Worm (Caenorhabditis elegans) whole organism, L4 larva: Measurements from ENCODE around the gene Y39A1C.1.

Source experiments
- F10B5.3 ChIP-seq: sonication (generic microtip); optimal IDR thresholded peaks from 2 replicates; lab custom pipeline; 2016; ENCODE audit warnings: mild to moderate bottlenecking, missing genetic modification characterization, missing compliant biosample characterization
- F26F4.8 ChIP-seq: fragments of 200-800 bp; sonication (Bioruptor generic); conservative IDR thresholded peaks from 2 replicates; pipeline ENCODE4 v1.3.6; 2022; ENCODE audit warnings: missing genetic modification characterization, missing compliant biosample characterization
- F37D6.2 ChIP-seq: sonication (generic microtip); optimal IDR thresholded peaks from 2 replicates; lab custom pipeline; 2016; ENCODE audit warnings: mild to moderate bottlenecking, missing genetic modification characterization, missing compliant biosample characterization
- F49E8.2 ChIP-seq: sonication (generic microtip); optimal IDR thresholded peaks from 2 replicates; lab custom pipeline; 2016; ENCODE audit warnings: missing compliant biosample characterization, mild to moderate bottlenecking, missing genetic modification characterization, borderline replicate concordance
- R02D3.7 ChIP-seq: fragments of 150-350 bp; sonication (generic microtip); optimal IDR thresholded peaks from 3 replicates; lab custom pipeline; 2014; ENCODE audit warnings: missing biosample characterization, missing genetic modification characterization
- T20F7.1 ChIP-seq: fragments of 200-800 bp; sonication (Bioruptor generic); optimal IDR thresholded peaks from 2 replicates; lab custom pipeline; 2018; ENCODE audit warnings: mild to moderate bottlenecking, missing genetic modification characterization, missing compliant biosample characterization
- arid-1 ChIP-seq: fragments of 200-800 bp; sonication (Bioruptor generic); conservative IDR thresholded peaks from 2 replicates; pipeline ENCODE4 v1.3.6; 2022; ENCODE audit warnings: missing genetic modification reagents, missing genetic modification characterization, missing compliant biosample characterization
- ceh-62 ChIP-seq: sonication (generic microtip); optimal IDR thresholded peaks from 2 replicates; lab custom pipeline; 2017; ENCODE audit warnings: missing biosample characterization, missing genetic modification characterization
- ces-1 ChIP-seq: fragments of 150-350 bp; sonication (generic microtip); optimal IDR thresholded peaks from 4 replicates; lab custom pipeline; 2014; ENCODE audit warnings: missing biosample characterization, missing genetic modification reagents, missing genetic modification characterization
- daf-19 ChIP-seq: fragments of 200-800 bp; sonication (Bioruptor generic); conservative IDR thresholded peaks from 2 replicates; pipeline ENCODE4 v1.3.6; 2022; ENCODE audit warnings: missing genetic modification characterization, missing compliant biosample characterization
- dpl-1 ChIP-seq: fragments of 150-350 bp; optimal IDR thresholded peaks from 2 replicates; lab custom pipeline; 2014; ENCODE audit warnings: missing biosample characterization, missing genetic modification reagents, missing genetic modification characterization
- duxl-1 ChIP-seq: sonication (generic microtip); optimal IDR thresholded peaks from 2 replicates; lab custom pipeline; 2016; ENCODE audit warnings: mild to moderate bottlenecking, missing genetic modification characterization, moderate library complexity, missing compliant biosample characterization; ENCODE audit not compliant: poor library complexity
- egl-43 ChIP-seq: fragments of 200-800 bp; sonication (Bioruptor generic); IDR thresholded peaks from 2 replicates; pipeline ENCODE4 v1.3.6; 2022; ENCODE audit warnings: missing genetic modification reagents, missing genetic modification characterization, missing compliant biosample characterization
- fos-1 ChIP-seq: fragments of 150-350 bp; optimal IDR thresholded peaks from 2 replicates; lab custom pipeline; 2014; ENCODE audit warnings: missing biosample characterization, missing genetic modification characterization
- hif-1 ChIP-seq, 2 experiments: sonication (generic microtip); optimal IDR thresholded peaks; 2 replicates each; lab custom pipeline; 2016 to 2017; ENCODE audit warnings: missing compliant biosample characterization in 2 of 2, missing genetic modification characterization in 2 of 2, missing genetic modification reagents in 2 of 2, missing genotype in 2 of 2, mild to moderate bottlenecking in 1 of 2
- hlh-30 ChIP-seq: sonication (generic microtip); optimal IDR thresholded peaks from 2 replicates; lab custom pipeline; 2017; ENCODE audit warnings: antibody characterized with exemption, mild to moderate bottlenecking, missing genetic modification characterization, missing compliant biosample characterization; ENCODE audit not compliant: insufficient read depth
- jun-1 ChIP-seq: fragments of 150-350 bp; optimal IDR thresholded peaks from 2 replicates; lab custom pipeline; 2014; ENCODE audit warnings: missing biosample characterization, missing genetic modification reagents, missing genetic modification characterization
- lim-7 ChIP-seq: fragments of 200-800 bp; sonication (Bioruptor generic); IDR thresholded peaks from 2 replicates; pipeline ENCODE4 v1.3.6; 2022; ENCODE audit warnings: missing genetic modification characterization, missing compliant biosample characterization
- lin-1 ChIP-seq: fragments of 200-800 bp; sonication (Bioruptor generic); IDR thresholded peaks from 2 replicates; pipeline ENCODE4 v1.3.6; 2022; ENCODE audit warnings: missing genetic modification reagents, missing genetic modification characterization, missing compliant biosample characterization
- lin-15B ChIP-seq: fragments of 150-350 bp; sonication (generic microtip); optimal IDR thresholded peaks from 3 replicates; lab custom pipeline; 2014; ENCODE audit warnings: missing biosample characterization, missing genetic modification characterization
- lin-29 ChIP-seq: fragments of 200-800 bp; sonication (Bioruptor generic); IDR thresholded peaks from 2 replicates; pipeline ENCODE4 v1.3.6; 2022; ENCODE audit warnings: missing genetic modification reagents, missing genetic modification characterization, missing compliant biosample characterization
- lin-39 ChIP-seq: fragments of 150-350 bp; optimal IDR thresholded peaks from 2 replicates; lab custom pipeline; 2014; ENCODE audit warnings: missing biosample characterization, missing genetic modification reagents, missing genetic modification characterization
- lsy-2 ChIP-seq, 2 experiments: fragments of 150-350 bp in 1 of 2; sonication (generic microtip) in 1 of 2; optimal IDR thresholded peaks; 2 replicates each; lab custom pipeline; 2014 to 2017; ENCODE audit warnings: missing biosample characterization in 2 of 2, missing genetic modification characterization in 2 of 2
- madf-9 ChIP-seq: fragments of 200-800 bp; sonication (Bioruptor generic); conservative IDR thresholded peaks from 2 replicates; pipeline ENCODE4 v1.3.6; 2022; ENCODE audit warnings: missing genetic modification reagents, missing genetic modification characterization, missing compliant biosample characterization
- mxl-2 ChIP-seq: fragments of 200-800 bp; sonication (Bioruptor generic); conservative IDR thresholded peaks from 2 replicates; pipeline ENCODE4 v1.3.6; 2022; ENCODE audit warnings: missing genetic modification reagents, missing genetic modification characterization, missing compliant biosample characterization
- mxl-3 ChIP-seq: fragments of 200-800 bp; sonication (Bioruptor generic); optimal IDR thresholded peaks from 2 replicates; lab custom pipeline; 2018; ENCODE audit warnings: mild to moderate bottlenecking, missing genetic modification characterization, missing compliant biosample characterization
- nhr-10 ChIP-seq: fragments of 150-350 bp; optimal IDR thresholded peaks from 2 replicates; lab custom pipeline; 2014; ENCODE audit warnings: missing biosample characterization, missing genetic modification characterization
- nhr-237 ChIP-seq: sonication (generic microtip); optimal IDR thresholded peaks from 2 replicates; lab custom pipeline; 2017; ENCODE audit warnings: missing biosample characterization, missing genetic modification characterization
- nhr-25 ChIP-seq: sonication (generic microtip); optimal IDR thresholded peaks from 2 replicates; lab custom pipeline; 2017; ENCODE audit warnings: missing genetic modification characterization, mild to moderate bottlenecking, missing compliant biosample characterization, antibody characterized with exemption, moderate library complexity, borderline replicate concordance; ENCODE audit not compliant: insufficient read depth
- nhr-28 ChIP-seq: fragments of 150-350 bp; optimal IDR thresholded peaks from 2 replicates; lab custom pipeline; 2014; ENCODE audit warnings: missing biosample characterization, missing genetic modification characterization
- nhr-42 ChIP-seq: fragments of 200-800 bp; sonication (Bioruptor generic); IDR thresholded peaks from 2 replicates; pipeline ENCODE4 v1.3.6; 2022; ENCODE audit warnings: missing genetic modification characterization, missing compliant biosample characterization
- nhr-48 ChIP-seq: sonication (generic microtip); optimal IDR thresholded peaks from 2 replicates; lab custom pipeline; 2016; ENCODE audit warnings: mild to moderate bottlenecking, missing genetic modification characterization, missing compliant biosample characterization
- nhr-77 ChIP-seq: fragments of 150-350 bp; optimal IDR thresholded peaks from 2 replicates; lab custom pipeline; 2014; ENCODE audit warnings: missing biosample characterization, missing genetic modification characterization
- rbr-2 ChIP-seq: sonication (generic microtip); optimal IDR thresholded peaks from 2 replicates; lab custom pipeline; 2016; ENCODE audit warnings: missing genotype, missing genetic modification characterization, missing compliant biosample characterization
- saeg-2 ChIP-seq: fragments of 200-800 bp; sonication (Bioruptor generic); IDR thresholded peaks from 2 replicates; pipeline ENCODE4 v1.3.6; 2022; ENCODE audit warnings: missing genetic modification reagents, missing genetic modification characterization, missing compliant biosample characterization
- set-16 ChIP-seq: fragments of 200-800 bp; sonication (Bioruptor generic); IDR thresholded peaks from 2 replicates; pipeline ENCODE4 v1.3.6; 2022; ENCODE audit warnings: missing genetic modification reagents, missing genetic modification characterization, missing compliant biosample characterization
- skn-1 ChIP-seq: fragments of 150-350 bp; optimal IDR thresholded peaks from 2 replicates; lab custom pipeline; 2014; ENCODE audit warnings: missing biosample characterization, missing genetic modification characterization
- spr-1 ChIP-seq: sonication (generic microtip); optimal IDR thresholded peaks from 2 replicates; lab custom pipeline; 2016; ENCODE audit warnings: mild to moderate bottlenecking, missing genetic modification characterization, missing compliant biosample characterization
- spr-3 ChIP-seq: fragments of 200-800 bp; sonication (Bioruptor generic); optimal IDR thresholded peaks from 2 replicates; lab custom pipeline; 2018; ENCODE audit warnings: mild to moderate bottlenecking, missing genetic modification characterization, missing compliant biosample characterization
- tag-97 ChIP-seq: fragments of 200-800 bp; sonication (Bioruptor generic); IDR thresholded peaks from 2 replicates; pipeline ENCODE4 v1.3.6; 2022; ENCODE audit warnings: missing genetic modification characterization, missing compliant biosample characterization
- tra-1 ChIP-seq: fragments of 200-800 bp; sonication (Bioruptor generic); IDR thresholded peaks from 2 replicates; pipeline ENCODE4 v1.3.6; 2022; ENCODE audit warnings: missing genetic modification reagents, missing genetic modification characterization, missing compliant biosample characterization
- unc-62 ChIP-seq, 3 experiments: fragments of 150-350 bp in 1 of 3; sonication (generic microtip); optimal IDR thresholded peaks in 2 of 3; peaks in 1 of 3; 1 replicate in 1 of 3; 2 replicates in 2 of 3; lab custom pipeline; 2014 to 2017; ENCODE audit warnings: missing biosample characterization in 3 of 3, missing genetic modification characterization in 3 of 3, missing genetic modification reagents in 3 of 3, missing genotype in 1 of 3
- vab-7 ChIP-seq: fragments of 200-800 bp; sonication (Bioruptor generic); IDR thresholded peaks from 2 replicates; pipeline ENCODE4 v1.3.6; 2022; ENCODE audit warnings: missing genetic modification reagents, missing genetic modification characterization, missing compliant biosample characterization
- zfp-2 ChIP-seq: sonication (generic microtip); optimal IDR thresholded peaks from 2 replicates; lab custom pipeline; 2016; ENCODE audit warnings: mild to moderate bottlenecking, missing genetic modification characterization, missing compliant biosample characterization
- zfp-3 ChIP-seq: fragments of 200-800 bp; sonication (Bioruptor generic); conservative IDR thresholded peaks from 2 replicates; pipeline ENCODE4 v1.3.6; 2022; ENCODE audit warnings: missing genetic modification reagents, missing genetic modification characterization, missing compliant biosample characterization
- zip-11 ChIP-seq: fragments of 200-800 bp; sonication (Bioruptor generic); IDR thresholded peaks from 2 replicates; pipeline ENCODE4 v1.3.6; 2022; ENCODE audit warnings: missing genetic modification characterization, missing compliant biosample characterization

Gene Y39A1C.1

DNA sequence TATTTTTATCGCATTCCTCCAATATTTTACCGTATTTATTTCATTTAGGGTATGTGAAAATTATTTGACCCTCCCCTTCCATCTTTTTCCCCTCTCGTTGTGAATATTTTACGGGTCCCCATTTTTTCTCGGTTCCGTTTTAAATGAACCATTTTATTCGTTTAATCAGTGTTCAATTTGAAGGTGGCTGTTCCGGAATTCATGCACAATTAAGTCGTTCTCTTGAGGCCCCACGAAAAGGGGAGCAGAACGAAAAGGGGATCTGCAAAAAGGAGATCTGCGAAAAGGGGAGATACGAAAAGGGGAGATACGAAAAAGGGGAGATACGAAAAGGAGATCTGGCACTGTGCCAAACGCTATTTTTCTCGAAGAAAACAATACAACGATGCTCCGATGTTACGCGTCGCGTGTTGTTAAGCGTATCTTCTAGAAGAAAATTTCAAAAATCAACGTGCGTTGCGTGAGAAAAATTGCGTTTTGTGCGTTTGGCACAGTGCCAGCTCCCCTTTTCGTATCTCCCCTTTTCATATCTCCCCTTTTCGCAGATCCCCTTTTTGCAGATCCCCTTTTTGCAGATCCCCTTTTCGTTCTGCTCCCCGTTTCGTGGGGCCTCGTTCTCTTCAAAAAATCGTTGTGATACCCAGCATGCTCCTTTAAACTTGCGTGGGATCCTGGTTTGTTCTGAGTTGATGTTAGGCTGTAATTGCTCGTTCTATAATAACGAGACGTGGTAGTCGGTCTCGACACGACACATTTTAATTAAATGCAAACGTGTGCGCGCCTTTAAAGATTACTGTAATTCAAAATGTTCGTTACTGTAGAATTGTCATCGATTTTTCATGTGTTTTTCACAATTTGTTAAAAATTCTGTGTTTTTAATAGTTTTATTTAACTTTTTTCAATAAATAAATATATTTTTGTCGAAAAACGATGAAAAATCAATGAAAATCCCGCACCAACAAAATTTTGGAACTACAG is 44.1 kb upstream of the Y39A1C.1 start (continued):
- TF ChIP-seq lin-15B: no peak
- no peak; the same call in 1 of the 2 replicates for TF ChIP-seq tra-1
- no peak for TF ChIP-seq mxl-2
- TF ChIP-seq nhr-77 (tag; lab: Kevin White, UChicago): no peak
- TF ChIP-seq lin-1 (GFP tag; lab: Robert Waterston, UW): 0 out of 2 replicates have a peak, but pooled peaks have one; percentile 29
- no peak for TF ChIP-seq spr-3
- peak in 1 of 2 experiments; percentile 15 for TF ChIP-seq hif-1 (tag; optimal IDR thresholded peaks at IDR 0.05; lab: Kevin White, UChicago)
- TF ChIP-seq set-16 (GFP tag; lab: Robert Waterston, UW): peak; percentile 16; the same call in 1 of the 2 replicates
- TF ChIP-seq lin-29 (GFP tag; lab: Robert Waterston, UW): no peak

DNA sequence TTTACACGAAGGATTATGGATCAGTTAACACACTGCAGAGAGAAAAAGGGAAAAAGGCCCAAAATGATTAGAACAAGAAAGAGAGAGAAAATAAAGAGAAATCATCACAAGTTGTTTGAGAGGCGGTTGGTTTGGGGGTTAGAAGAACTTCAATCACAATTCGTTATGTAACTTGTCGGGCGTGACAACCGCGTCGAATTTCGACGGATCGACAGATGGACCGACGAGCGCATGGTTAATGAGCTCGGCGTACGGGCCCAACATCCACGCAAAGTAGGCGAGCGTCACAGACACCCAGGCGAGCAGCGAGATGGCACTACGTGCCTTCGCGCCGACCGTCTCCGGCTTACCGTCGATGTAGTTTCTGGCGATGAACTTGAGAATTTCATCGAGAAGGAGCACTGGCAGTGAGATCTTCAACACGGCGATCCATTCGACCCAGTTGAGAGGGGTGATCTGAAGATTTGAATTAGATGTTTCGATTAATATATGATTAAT is 42.4 kb upstream of the Y39A1C.1 start:
- 0 out of 2 replicates have a peak, but pooled peaks have one; percentile 7 for TF ChIP-seq madf-9
- no peak for TF ChIP-seq daf-19 (GFP tag; lab: Robert Waterston, UW)
- no peak for TF ChIP-seq F10B5.3 (tag; lab: Kevin White, UChicago)
- TF ChIP-seq set-16 (GFP tag; lab: Robert Waterston, UW): peak; percentile 75
- no peak for TF ChIP-seq ceh-62 (tag; lab: Kevin White, UChicago)
- no peak for TF ChIP-seq F26F4.8
- no peak for TF ChIP-seq lin-39 (tag; lab: Kevin White, UChicago)
- no peak for TF ChIP-seq nhr-25 (tag; lab: Kevin White, UChicago)
- TF ChIP-seq ces-1: no peak
- TF ChIP-seq fos-1: no peak
- TF ChIP-seq saeg-2: no peak
- no peak for TF ChIP-seq hlh-30 (tag; lab: Kevin White, UChicago)
- TF ChIP-seq unc-62 (GFP tag; optimal IDR thresholded peaks at IDR 0.05 in 1 of 2; lab: Kevin White, UChicago): no peak
- no peak for TF ChIP-seq unc-62 (tag; optimal IDR thresholded peaks at IDR 0.05; lab: Kevin White, UChicago)
- TF ChIP-seq nhr-10: no peak
- TF ChIP-seq F37D6.2: no peak
- TF ChIP-seq F49E8.2 (tag; lab: Kevin White, UChicago): no peak
- TF ChIP-seq zfp-3 (GFP tag; lab: Robert Waterston, UW): no peak
- TF ChIP-seq rbr-2 (tag; lab: Kevin White, UChicago): no peak
- TF ChIP-seq egl-43 (GFP tag; lab: Robert Waterston, UW): peak; percentile 71; the same call in 1 of the 2 replicates
- no peak for TF ChIP-seq zfp-2 (tag; lab: Kevin White, UChicago)
- no peak for TF ChIP-seq R02D3.7 (tag; lab: Kevin White, UChicago)
- TF ChIP-seq mxl-3 (GFP tag; lab: Kevin White, UChicago): no peak
- no peak for TF ChIP-seq T20F7.1
- no peak for TF ChIP-seq lim-7 (GFP tag; lab: Robert Waterston, UW)
- TF ChIP-seq dpl-1 (GFP tag; lab: Kevin White, UChicago): no peak
- TF ChIP-seq nhr-42 (GFP tag; lab: Robert Waterston, UW): 0 out of 2 replicates have a peak, but pooled peaks have one; percentile 10
- no peak for TF ChIP-seq lsy-2 (tag; optimal IDR thresholded peaks at IDR 0.05; lab: Kevin White, UChicago)
- TF ChIP-seq spr-1 (tag; lab: Kevin White, UChicago): no peak
- no peak for TF ChIP-seq nhr-28 (tag; lab: Kevin White, UChicago)
- no peak for TF ChIP-seq vab-7
- TF ChIP-seq skn-1 (tag; lab: Kevin White, UChicago): no peak
- TF ChIP-seq nhr-48 (tag; lab: Kevin White, UChicago): no peak
- no peak for TF ChIP-seq nhr-237
- no peak for TF ChIP-seq zip-11 (GFP tag; lab: Robert Waterston, UW)
- TF ChIP-seq duxl-1 (tag; lab: Kevin White, UChicago): no peak
- TF ChIP-seq jun-1 (tag; lab: Kevin White, UChicago): no peak
- no peak for TF ChIP-seq arid-1 (GFP tag; lab: Robert Waterston, UW)
- TF ChIP-seq tag-97 (GFP tag; lab: Robert Waterston, UW): no peak
